Worm (Caenorhabditis elegans) whole organism, dauer: ENCODE data around the gene bus-8A.

ENCODE experiments used
- unc-62 ChIP-seq: sonication (generic microtip); optimal IDR thresholded peaks from 2 replicates; lab custom pipeline; 2017; ENCODE audit warnings: missing biosample characterization, missing genetic modification reagents, missing genetic modification characterization

The bus-8A gene

ce11 chrX:5475164-5475576, 17.5 kb upstream of the bus-8A start:
- TF ChIP-seq unc-62 (GFP tag; lab: Kevin White, UChicago), result no peak

ce11 chrX:5476357-5476756, 16.4 kb upstream of the bus-8A start:
- TF ChIP-seq unc-62 (GFP tag; lab: Kevin White, UChicago), result no peak

- no peak for TF ChIP-seq unc-62 (GFP tag; lab: Kevin White, UChicago)
Measured at ce11 chrX:5477597-5477996, 15.1 kb upstream of the bus-8A start.

ce11 chrX:5478875-5479274, 13.8 kb upstream of the bus-8A start:
- TF ChIP-seq unc-62 (GFP tag; lab: Kevin White, UChicago), result no peak

ce11 chrX:5479300-5479811, 13.4 kb upstream of the bus-8A start, which contains the start of gene dlg-1:
TSS of gene dlg-1 (plus strand) at chrX:5479700.
- TF ChIP-seq unc-62 (GFP tag; lab: Kevin White, UChicago), result no peak

ce11 chrX:5479876-5480580, 12.7 kb upstream of the bus-8A start:
- no peak for TF ChIP-seq unc-62 (GFP tag; lab: Kevin White, UChicago)

- no peak for TF ChIP-seq unc-62 (GFP tag; lab: Kevin White, UChicago)
Measured at ce11 chrX:5485284-5485927, 7.3 kb upstream of the bus-8A start.

- no peak for TF ChIP-seq unc-62 (GFP tag; lab: Kevin White, UChicago)
Measured at ce11 chrX:5485931-5486537, 6.7 kb upstream of the bus-8A start, which contains the start of gene C25F6.1. TSS of gene C25F6.1 (plus strand) at chrX:5486487.

- no peak for TF ChIP-seq unc-62 (GFP tag; lab: Kevin White, UChicago)
Measured at ce11 chrX:5488867-5489266, 3.8 kb upstream of the bus-8A start.

ce11 chrX:5489538-5489937, 3.2 kb upstream of the bus-8A start, which contains the start of gene F55D1.1:
TSS of gene F55D1.1 (plus strand) at chrX:5489838.
- no peak for TF ChIP-seq unc-62 (GFP tag; lab: Kevin White, UChicago)

ce11 chrX:5505148-5505547, 12.4 kb downstream of the bus-8A start, which contains the start of gene T23F2.2:
TSS of gene T23F2.2 (minus strand) at chrX:5505248.
- no peak for TF ChIP-seq unc-62 (GFP tag; lab: Kevin White, UChicago)

- TF ChIP-seq unc-62 (GFP tag; lab: Kevin White, UChicago), result no peak
Measured at ce11 chrX:5506432-5506977, 13.8 kb downstream of the bus-8A start.

- no peak for TF ChIP-seq unc-62 (GFP tag; lab: Kevin White, UChicago)
Measured at ce11 chrX:5507926-5508325, 15.2 kb downstream of the bus-8A start.

- no peak for TF ChIP-seq unc-62 (GFP tag; lab: Kevin White, UChicago)
Measured at ce11 chrX:5509114-5509877, 16.6 kb downstream of the bus-8A start.

ce11 chrX:5512227-5512626, 19.5 kb downstream of the bus-8A start, which contains the start of gene T23F2.3:
TSS of gene T23F2.3 (minus strand) at chrX:5512327.
- TF ChIP-seq unc-62 (GFP tag; lab: Kevin White, UChicago), result no peak
